Fruit fly (Drosophila melanogaster): Measurements from ENCODE around the gene CG15362.

Gene CG15362

DNA sequence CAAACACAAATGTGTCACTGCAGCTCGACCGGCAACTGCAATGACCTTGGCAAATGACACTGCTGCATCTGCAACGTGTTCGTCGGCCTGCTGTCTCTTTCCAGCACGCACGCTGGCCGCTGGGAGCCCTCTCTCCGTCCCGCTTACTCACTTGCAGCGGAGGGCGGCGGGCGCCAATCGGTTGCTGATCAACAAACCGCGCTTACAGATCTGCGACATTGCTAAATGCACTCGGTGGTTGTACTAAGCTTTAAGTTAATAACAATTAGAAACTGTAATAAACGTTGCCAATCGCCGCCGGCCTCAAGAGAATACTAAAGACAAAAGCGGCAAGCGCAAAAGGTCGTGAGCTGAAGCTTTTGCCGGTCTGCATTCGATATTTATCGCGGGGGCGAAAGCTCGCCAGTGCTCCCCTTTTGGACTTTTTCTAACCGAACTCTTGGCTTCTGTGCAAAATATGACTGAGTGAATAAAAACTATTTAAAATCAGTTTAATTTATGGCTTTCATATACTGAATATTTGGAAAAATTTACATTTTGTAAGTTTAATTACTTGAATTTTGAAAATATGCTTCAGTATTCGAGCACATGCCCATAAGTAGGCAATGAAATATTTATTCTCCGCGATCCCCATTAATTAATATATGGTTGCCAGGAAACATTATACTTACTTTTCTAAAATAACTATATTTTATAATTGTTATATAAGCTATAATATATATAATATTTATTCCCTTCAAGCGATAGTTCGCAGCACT lies 6.6 kb downstream of the CG15362 start, which contains the start of gene Got2 (continued):
- TF ChIP-seq Hr4 (GFP tag; optimal IDR thresholded peaks at IDR 0.05) (no peak), vri (GFP tag; optimal IDR thresholded peaks at IDR 0.05) (no peak), CG32006 (GFP tag; optimal IDR thresholded peaks at IDR 0.05) (peak; percentile 1), eg (GFP tag; IDR thresholded peaks at IDR 0.05) (no peak), Sox14 (GFP tag; optimal IDR thresholded peaks at IDR 0.05) (peak; percentile 64), net (GFP tag; optimal IDR thresholded peaks at IDR 0.05) (no peak), CG10631 (GFP tag; optimal IDR thresholded peaks at IDR 0.05) (peak; percentile 17), CG9139 (GFP tag; optimal IDR thresholded peaks at IDR 0.05) (peak; percentile 28), CG11902 (GFP tag; optimal IDR thresholded peaks at IDR 0.05) (no peak), Hr38 (GFP tag; optimal IDR thresholded peaks at IDR 0.05) (no peak), Met (GFP tag; optimal IDR thresholded peaks at IDR 0.05) (peak; percentile 47)

dm6 chr2L:1988192-1988561 lies 7.2 kb downstream of the CG15362 start, which contains the start of gene Npc2a:
TSS of gene Npc2a (plus strand) at chr2L:1988290.
- TF ChIP-seq CG15336 (GFP tag; IDR thresholded peaks at IDR 0.05) (no peak), salr (GFP tag; optimal IDR thresholded peaks at IDR 0.05) (no peak), Sox102F (GFP tag; optimal IDR thresholded peaks at IDR 0.05) (no peak), cyc (GFP tag; optimal IDR thresholded peaks at IDR 0.05) (no peak), Hr38 (GFP tag; optimal IDR thresholded peaks at IDR 0.05) (no peak), CG10631 (GFP tag; optimal IDR thresholded peaks at IDR 0.05) (no peak), svp (GFP tag) (peak; percentile 63), Eip78C (GFP tag) (peak; percentile 28), CG8632 (GFP tag; optimal IDR thresholded peaks at IDR 0.05) (no peak), CG6792 (GFP tag; optimal IDR thresholded peaks at IDR 0.05) (no peak), CG10669 (GFP tag; optimal IDR thresholded peaks at IDR 0.05) (no peak), Eip75B (GFP tag; optimal IDR thresholded peaks at IDR 0.05) (no peak), CG6808 (GFP tag; optimal IDR thresholded peaks at IDR 0.05) (no peak), CG3919 (GFP tag; optimal IDR thresholded peaks at IDR 0.05) (peak; percentile 3), spab (GFP tag; optimal IDR thresholded peaks at IDR 0.05) (no peak)

dm6 chr2L:1989278-1989918 lies 8.4 kb downstream of the CG15362 start:
- no peak for TF ChIP-seq CG8319 (GFP tag; optimal IDR thresholded peaks at IDR 0.05)
- TF ChIP-seq CG31627 (GFP tag; optimal IDR thresholded peaks at IDR 0.05): peak; percentile 26
- no peak for TF ChIP-seq CG34406 (GFP tag; optimal IDR thresholded peaks at IDR 0.05)
- peak; percentile 35 for TF ChIP-seq Sox102F (GFP tag; optimal IDR thresholded peaks at IDR 0.05)
- TF ChIP-seq Hr4 (GFP tag; optimal IDR thresholded peaks at IDR 0.05): no peak
- no peak for TF ChIP-seq CG7368 (GFP tag; optimal IDR thresholded peaks at IDR 0.05)
- TF ChIP-seq fd85E (GFP tag; optimal IDR thresholded peaks at IDR 0.05): no peak
- no peak for TF ChIP-seq CG6792 (GFP tag; optimal IDR thresholded peaks at IDR 0.05)
- TF ChIP-seq CG8119 (GFP tag; IDR thresholded peaks at IDR 0.05): no peak
- no peak for TF ChIP-seq CG8632 (GFP tag; optimal IDR thresholded peaks at IDR 0.05)
- TF ChIP-seq topi (GFP tag; optimal IDR thresholded peaks at IDR 0.05): no peak
- no peak for TF ChIP-seq Hr38 (GFP tag; optimal IDR thresholded peaks at IDR 0.05)
- no peak for TF ChIP-seq fd59A (GFP tag; optimal IDR thresholded peaks at IDR 0.05)
- peak; percentile 37 for TF ChIP-seq Met (GFP tag; optimal IDR thresholded peaks at IDR 0.05)
- TF ChIP-seq Eip78C (GFP tag): peak; percentile 35
- TF ChIP-seq spab (GFP tag; optimal IDR thresholded peaks at IDR 0.05): no peak
- TF ChIP-seq Ets21C (GFP tag; optimal IDR thresholded peaks at IDR 0.05): no peak
- TF ChIP-seq Hr39 (GFP tag; optimal IDR thresholded peaks at IDR 0.05): no peak
- TF ChIP-seq CG10631 (GFP tag; optimal IDR thresholded peaks at IDR 0.05): no peak
- TF ChIP-seq net (GFP tag; optimal IDR thresholded peaks at IDR 0.05): peak; percentile 23
- no peak for TF ChIP-seq CG1621 (tag; optimal IDR thresholded peaks at IDR 0.05)
- TF ChIP-seq CG10669 (GFP tag; optimal IDR thresholded peaks at IDR 0.05): no peak
- no peak for TF ChIP-seq acj6 (GFP tag; optimal IDR thresholded peaks at IDR 0.05)
- TF ChIP-seq Ets96B (tag; optimal IDR thresholded peaks at IDR 0.05): no peak
- no peak for TF ChIP-seq CG6276 (GFP tag; optimal IDR thresholded peaks at IDR 0.05)
- no peak for TF ChIP-seq CG11294 (GFP tag; IDR thresholded peaks at IDR 0.05)
- no peak for TF ChIP-seq CG11902 (GFP tag; optimal IDR thresholded peaks at IDR 0.05)
- no peak for TF ChIP-seq CG11762 (GFP tag; optimal IDR thresholded peaks at IDR 0.05; ENCODE audit: insufficient read depth)
- peak in 1 of 2 experiments; percentile 23 for TF ChIP-seq ss (GFP tag; optimal IDR thresholded peaks at IDR 0.05)
- TF ChIP-seq Gug (GFP tag; IDR thresholded peaks at IDR 0.05): no peak
- no peak for TF ChIP-seq achi (GFP tag; optimal IDR thresholded peaks at IDR 0.05)
- peak; percentile 63 for TF ChIP-seq Eip93F (GFP tag; optimal IDR thresholded peaks at IDR 0.05)
- TF ChIP-seq CG3919 (GFP tag; optimal IDR thresholded peaks at IDR 0.05): no peak
- no peak for TF ChIP-seq CG16779 (tag; optimal IDR thresholded peaks at IDR 0.05)
- no peak for TF ChIP-seq CG9139 (GFP tag; optimal IDR thresholded peaks at IDR 0.05)
